Fruit fly (Drosophila melanogaster) whole organism, embryonic: ENCODE data around the gene hop.

Experiments used
- Bgb ChIP-seq: fragments of 200-800 bp; sonication (Bioruptor generic); IDR thresholded peaks from 2 replicates; pipeline ENCODE4 v1.3.6; 2022; ENCODE audit warnings: missing biosample characterization, missing genetic modification characterization; ENCODE audit not compliant: partially characterized antibody
- Bteb2 ChIP-seq: fragments of 200-800 bp; sonication (Bioruptor generic); optimal IDR thresholded peaks from 2 replicates; lab custom pipeline; 2016; ENCODE audit warnings: missing biosample characterization, missing genetic modification characterization
- CG10209 ChIP-seq: fragments of 200-800 bp; sonication (Bioruptor generic); optimal IDR thresholded peaks from 3 replicates; lab custom pipeline; 2017; ENCODE audit warnings: missing biosample characterization, mild to moderate bottlenecking, missing genetic modification characterization, missing genetic modification reagents
- CG10267 ChIP-seq: fragments of 200-800 bp; sonication (Bioruptor generic); optimal IDR thresholded peaks from 2 replicates; lab custom pipeline; 2018; ENCODE audit warnings: missing biosample characterization, mild to moderate bottlenecking, missing genetic modification characterization, moderate library complexity
- CG10431 ChIP-seq: fragments of 200-800 bp; sonication (Bioruptor generic); optimal IDR thresholded peaks from 3 replicates; lab custom pipeline; 2018; ENCODE audit warnings: missing biosample characterization, mild to moderate bottlenecking, missing genetic modification characterization
- CG12236 ChIP-seq: fragments of 200-800 bp; sonication (Bioruptor generic); optimal IDR thresholded peaks from 2 replicates; lab custom pipeline; 2016; ENCODE audit warnings: missing biosample characterization, missing genetic modification characterization
- CG12299 ChIP-seq: fragments of 200-800 bp; sonication (Bioruptor generic); optimal IDR thresholded peaks from 2 replicates; lab custom pipeline; 2018; ENCODE audit warnings: missing biosample characterization, mild to moderate bottlenecking, missing genetic modification characterization
- CG12744 ChIP-seq: fragments of 200-800 bp; sonication (Bioruptor generic); optimal IDR thresholded peaks from 2 replicates; lab custom pipeline; 2016; ENCODE audit warnings: missing biosample characterization, missing genetic modification characterization
- CG13624 ChIP-seq: fragments of 200-800 bp; sonication (Bioruptor generic); optimal IDR thresholded peaks from 2 replicates; lab custom pipeline; 2016; ENCODE audit warnings: missing biosample characterization, missing genetic modification characterization
- CG15479 ChIP-seq: fragments of 200-800 bp; sonication (Bioruptor generic); optimal IDR thresholded peaks from 3 replicates; lab custom pipeline; 2019; ENCODE audit warnings: missing biosample characterization, mild to moderate bottlenecking, missing genetic modification characterization, moderate library complexity
- CG17359 ChIP-seq: fragments of 200-800 bp; sonication (Bioruptor generic); optimal IDR thresholded peaks from 3 replicates; lab custom pipeline; 2018; ENCODE audit warnings: missing biosample characterization, mild to moderate bottlenecking, missing genetic modification characterization, moderate library complexity
- CG18476 ChIP-seq: fragments of 200-800 bp; sonication (Bioruptor generic); optimal IDR thresholded peaks from 2 replicates; lab custom pipeline; 2016; ENCODE audit warnings: missing biosample characterization, mild to moderate bottlenecking, missing genetic modification characterization
- CG30020 ChIP-seq: fragments of 200-800 bp; optimal IDR thresholded peaks from 2 replicates; lab custom pipeline; 2019; ENCODE audit warnings: missing biosample characterization, mild to moderate bottlenecking, missing genetic modification characterization, moderate library complexity
- CG31365 ChIP-seq: fragments of 200-800 bp; sonication (Bioruptor generic); optimal IDR thresholded peaks from 2 replicates; lab custom pipeline; 2018; ENCODE audit warnings: missing biosample characterization, mild to moderate bottlenecking, missing genetic modification characterization
- CG42726 ChIP-seq: fragments of 200-800 bp; sonication (Bioruptor generic); IDR thresholded peaks from 2 replicates; pipeline ENCODE4 v1.3.6; 2022; ENCODE audit warnings: missing biosample characterization, missing genetic modification characterization; ENCODE audit not compliant: partially characterized antibody
- CG4424 ChIP-seq: fragments of 200-800 bp; sonication (Bioruptor generic); optimal IDR thresholded peaks from 3 replicates; lab custom pipeline; 2016; ENCODE audit warnings: missing biosample characterization, missing genetic modification characterization
- Camta ChIP-seq: fragments of 200-800 bp; sonication (Bioruptor generic); optimal IDR thresholded peaks from 2 replicates; lab custom pipeline; 2016; ENCODE audit warnings: missing biosample characterization, missing genetic modification characterization
- E2f2 ChIP-seq: fragments of 200-800 bp; sonication (Bioruptor generic); IDR thresholded peaks from 2 replicates; pipeline ENCODE4 v1.3.6; 2022; ENCODE audit warnings: missing biosample characterization, missing genetic modification characterization
- Gug ChIP-seq: fragments of 200-800 bp; sonication (Bioruptor generic); IDR thresholded peaks from 4 replicates; pipeline ENCODE4 v1.3.6; 2022; ENCODE audit warnings: missing biosample characterization, missing genetic modification characterization
- HLH3B ChIP-seq: fragments of 200-800 bp; sonication (Bioruptor generic); IDR thresholded peaks from 2 replicates; pipeline ENCODE4 v1.3.6; 2022; ENCODE audit warnings: missing biosample characterization, missing genetic modification characterization
- Oaz ChIP-seq: fragments of 200-800 bp; sonication (Bioruptor generic); IDR thresholded peaks from 2 replicates; pipeline ENCODE4 v1.3.6; 2022; ENCODE audit warnings: missing biosample characterization, missing genetic modification characterization
- Pdp1 ChIP-seq, 2 experiments: fragments of 200-800 bp; sonication (Bioruptor generic); optimal IDR thresholded peaks; 3 replicates each; lab custom pipeline; 2016; ENCODE audit warnings: missing biosample characterization in 2 of 2, missing genetic modification characterization in 2 of 2, mild to moderate bottlenecking in 1 of 2, moderate library complexity in 1 of 2
- Trl ChIP-seq, 3 experiments: fragments of >200 bp in 2 of 3; fragments of 200-800 bp in 1 of 3; sonication (Bioruptor generic) in 1 of 3; optimal IDR thresholded peaks; 2 replicates in 1 of 3; 3 replicates in 2 of 3; lab custom pipeline; 2016 to 2017; ENCODE audit warnings: missing biosample characterization in 1 of 3, missing genetic modification characterization in 1 of 3
- Xbp1 ChIP-seq: fragments of 200-800 bp; sonication (Bioruptor generic); optimal IDR thresholded peaks from 3 replicates; lab custom pipeline; 2016; ENCODE audit warnings: missing biosample characterization, mild to moderate bottlenecking, missing genetic modification characterization
- aop ChIP-seq: fragments of 200-800 bp; sonication (Bioruptor generic); IDR thresholded peaks from 2 replicates; pipeline ENCODE4 v1.3.6; 2022; ENCODE audit warnings: missing biosample characterization, missing genetic modification characterization
- ase ChIP-seq: fragments of 200-800 bp; sonication (Bioruptor generic); IDR thresholded peaks from 3 replicates; pipeline ENCODE4 v1.3.6; 2022; ENCODE audit warnings: missing biosample characterization, missing genetic modification characterization
- ato ChIP-seq: fragments of 200-800 bp; sonication (Bioruptor generic); IDR thresholded peaks from 2 replicates; pipeline ENCODE4 v1.3.6; 2022; ENCODE audit warnings: missing biosample characterization, missing genetic modification characterization; ENCODE audit not compliant: partially characterized antibody
- az2 ChIP-seq: fragments of 200-800 bp; sonication (Bioruptor generic); optimal IDR thresholded peaks from 3 replicates; lab custom pipeline; 2016; ENCODE audit warnings: missing biosample characterization, missing genetic modification characterization
- crol ChIP-seq: fragments of 200-800 bp; sonication (Bioruptor generic); IDR thresholded peaks from 2 replicates; pipeline ENCODE4 v1.3.6; 2022; ENCODE audit warnings: missing biosample characterization, missing genetic modification characterization
- crp ChIP-seq, 2 experiments: fragments of 200-800 bp; sonication (Bioruptor generic); optimal IDR thresholded peaks; 2 replicates in 1 of 2; 3 replicates in 1 of 2; lab custom pipeline; 2017; ENCODE audit warnings: missing biosample characterization in 2 of 2, missing genetic modification characterization in 2 of 2, mild to moderate bottlenecking in 1 of 2, moderate library complexity in 1 of 2
- da ChIP-seq: fragments of 200-800 bp; sonication (Bioruptor generic); optimal IDR thresholded peaks from 2 replicates; lab custom pipeline; 2016; ENCODE audit warnings: missing biosample characterization, missing genetic modification characterization
- dati ChIP-seq: fragments of 200-800 bp; sonication (Bioruptor generic); IDR thresholded peaks from 2 replicates; pipeline ENCODE4 v1.3.6; 2022; ENCODE audit warnings: missing biosample characterization, missing genetic modification characterization
- dimm ChIP-seq: fragments of 200-800 bp; sonication (Bioruptor generic); IDR thresholded peaks from 2 replicates; pipeline ENCODE4 v1.3.6; 2022; ENCODE audit warnings: missing biosample characterization, missing genetic modification characterization
- dmrt99B ChIP-seq: fragments of 200-800 bp; sonication (Bioruptor generic); optimal IDR thresholded peaks from 2 replicates; lab custom pipeline; 2018; ENCODE audit warnings: missing biosample characterization, mild to moderate bottlenecking, missing genetic modification characterization, moderate library complexity
- en ChIP-seq: fragments of 200-800 bp; sonication (Bioruptor generic); optimal IDR thresholded peaks from 2 replicates; lab custom pipeline; 2016; ENCODE audit warnings: missing biosample characterization, missing genetic modification characterization
- ewg ChIP-seq: fragments of 200-800 bp; sonication (Bioruptor generic); optimal IDR thresholded peaks from 3 replicates; lab custom pipeline; 2017; ENCODE audit warnings: mild to moderate bottlenecking, missing biosample characterization, missing genetic modification reagents, missing genetic modification characterization
- fru ChIP-seq: fragments of >200 bp; optimal IDR thresholded peaks from 2 replicates; lab custom pipeline; 2017
- fu2 ChIP-seq: fragments of 200-800 bp; sonication (Bioruptor generic); optimal IDR thresholded peaks from 2 replicates; lab custom pipeline; 2016; ENCODE audit warnings: missing biosample characterization, missing genetic modification characterization
- gfzf ChIP-seq: fragments of 200-800 bp; sonication (Bioruptor generic); optimal IDR thresholded peaks from 2 replicates; lab custom pipeline; 2016; ENCODE audit warnings: missing biosample characterization, mild to moderate bottlenecking, missing genetic modification characterization, moderate library complexity
- inv ChIP-seq: fragments of 200-800 bp; sonication (Bioruptor generic); IDR thresholded peaks from 2 replicates; pipeline ENCODE4 v1.3.6; 2022; ENCODE audit warnings: missing biosample characterization, missing genetic modification characterization; ENCODE audit not compliant: partially characterized antibody
- kah ChIP-seq: fragments of 200-800 bp; sonication (Bioruptor generic); optimal IDR thresholded peaks from 2 replicates; lab custom pipeline; 2018; ENCODE audit warnings: missing biosample characterization, mild to moderate bottlenecking, missing genetic modification characterization
- otp ChIP-seq: fragments of 200-800 bp; sonication (Bioruptor generic); IDR thresholded peaks from 3 replicates; pipeline ENCODE4, ENCODE4 v1.3.6; 2022; ENCODE audit warnings: missing biosample characterization, missing genetic modification characterization
- pb ChIP-seq: fragments of 200-800 bp; sonication (Bioruptor generic); optimal IDR thresholded peaks from 3 replicates; lab custom pipeline; 2016; ENCODE audit warnings: missing biosample characterization, missing genetic modification characterization
- pfk ChIP-seq: fragments of 200-800 bp; sonication (Bioruptor generic); optimal IDR thresholded peaks from 2 replicates; lab custom pipeline; 2018; ENCODE audit warnings: missing biosample characterization, mild to moderate bottlenecking, missing genetic modification characterization, moderate library complexity
- rib ChIP-seq: fragments of 200-800 bp; sonication (Bioruptor generic); IDR thresholded peaks from 2 replicates; pipeline ENCODE4 v1.3.6; 2022; ENCODE audit warnings: missing biosample characterization, missing genetic modification characterization
- seq ChIP-seq: fragments of 200-800 bp; sonication (Bioruptor generic); IDR thresholded peaks from 2 replicates; pipeline ENCODE4 v1.3.6; 2022; ENCODE audit warnings: missing biosample characterization, missing genetic modification characterization
- slbo ChIP-seq: fragments of 200-800 bp; sonication (Bioruptor generic); IDR thresholded peaks from 2 replicates; pipeline ENCODE4 v1.3.6; 2022; ENCODE audit warnings: missing biosample characterization, missing genetic modification characterization
- slp2 ChIP-seq: fragments of 200-800 bp; sonication (Bioruptor generic); optimal IDR thresholded peaks from 2 replicates; lab custom pipeline; 2016; ENCODE audit warnings: missing biosample characterization, missing genetic modification characterization

The hop gene

DNA sequence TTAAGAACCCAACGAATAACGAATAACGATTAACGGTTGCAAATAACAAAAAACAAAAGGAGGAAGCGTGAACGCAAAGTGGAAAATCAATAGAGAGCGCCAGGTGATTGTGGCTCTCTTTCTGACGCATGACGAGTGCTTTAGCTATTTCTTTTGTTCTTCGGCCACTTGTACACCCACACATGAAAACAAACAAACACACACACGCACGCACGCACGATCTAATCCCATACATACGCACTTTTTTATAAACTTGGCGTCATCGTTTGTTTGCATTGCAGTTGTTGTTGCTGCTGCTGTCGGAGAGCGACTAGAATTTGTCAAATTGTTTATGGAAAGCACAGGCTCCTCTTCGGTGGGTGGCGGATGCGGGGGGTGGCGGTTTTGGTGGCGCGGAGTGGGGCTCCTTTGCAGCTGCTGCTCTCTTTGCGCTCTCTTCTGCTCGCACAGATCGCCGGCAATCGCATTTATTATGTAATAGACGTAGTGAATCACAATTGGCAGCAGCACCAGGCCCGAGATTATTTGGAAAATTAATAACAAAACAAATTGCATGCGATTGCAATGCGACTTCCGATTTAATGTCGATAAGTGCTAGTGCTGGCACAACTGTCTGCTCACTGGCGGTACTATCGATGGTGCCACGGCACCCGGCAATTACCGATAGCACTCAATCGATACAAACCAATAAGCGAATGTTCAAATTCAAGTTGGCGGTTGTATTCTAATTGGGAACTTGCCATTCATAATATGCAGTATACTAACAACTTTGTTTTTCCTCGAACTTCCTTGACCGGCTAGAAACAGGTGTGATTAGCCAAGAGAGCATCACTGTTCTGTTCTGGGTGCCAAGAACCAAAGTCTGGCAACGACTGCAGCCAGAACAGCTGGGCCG is 28.7 kb downstream of the hop start:
- peak; percentile 33 for TF ChIP-seq pb (GFP tag; lab: Kevin White, UChicago)
- peak in 1 of 2 experiments; percentile 72 for TF ChIP-seq Trl (optimal IDR thresholded peaks at IDR 0.05; lab: Kevin White, UChicago)
- TF ChIP-seq Trl (GFP tag; optimal IDR thresholded peaks at IDR 0.05; lab: Kevin White, UChicago): peak; percentile 42
- TF ChIP-seq CG42726 (GFP tag; lab: Robert Waterston, UW): peak; percentile 74
- TF ChIP-seq az2 (GFP tag; lab: Kevin White, UChicago): peak; percentile 13
- TF ChIP-seq Gug: peak; percentile 49; the same call in 2 of the 4 replicates
- TF ChIP-seq CG4424 (GFP tag; lab: Kevin White, UChicago): peak; percentile 19
- TF ChIP-seq gfzf (GFP tag; lab: Kevin White, UChicago): peak; percentile 37
- no peak for TF ChIP-seq CG18476 (GFP tag; lab: Kevin White, UChicago)
- TF ChIP-seq da: peak; percentile 23
- no peak for TF ChIP-seq en (GFP tag; lab: Kevin White, UChicago)
- TF ChIP-seq CG12236 (GFP tag; lab: Kevin White, UChicago): no peak
- no peak for TF ChIP-seq rib (GFP tag; lab: Robert Waterston, UW)
- no peak for TF ChIP-seq CG10431
- TF ChIP-seq pfk (GFP tag; lab: Kevin White, UChicago): no peak
- TF ChIP-seq E2f2 (GFP tag; lab: Robert Waterston, UW): peak; percentile 74
- TF ChIP-seq ato (GFP tag; lab: Robert Waterston, UW): peak; percentile 61
- no peak for TF ChIP-seq Bteb2 (GFP tag; lab: Kevin White, UChicago)
- TF ChIP-seq aop (GFP tag; lab: Robert Waterston, UW): no peak; the same call in none of the 2 replicates
- TF ChIP-seq otp: no peak
- no peak for TF ChIP-seq CG10209
- peak; percentile 31 for TF ChIP-seq slp2 (GFP tag; lab: Kevin White, UChicago)
- TF ChIP-seq dimm (GFP tag; lab: Robert Waterston, UW): no peak
- no peak for TF ChIP-seq CG15479 (GFP tag; lab: Kevin White, UChicago)
- TF ChIP-seq CG13624 (GFP tag; lab: Kevin White, UChicago): peak; percentile 58
- TF ChIP-seq slbo: peak; percentile 72
- peak; percentile 45 for TF ChIP-seq CG10267 (tag; lab: Kevin White, UChicago)
- TF ChIP-seq dati (GFP tag; lab: Robert Waterston, UW): no peak
- TF ChIP-seq Bgb (GFP tag; lab: Robert Waterston, UW): peak; percentile 88
- TF ChIP-seq fu2: peak; percentile 8
- no peak for TF ChIP-seq CG31365 (tag; lab: Kevin White, UChicago)
- no peak for TF ChIP-seq ase
- TF ChIP-seq CG30020 (tag; lab: Kevin White, UChicago): peak; percentile 58
- peak; percentile 88 for TF ChIP-seq inv (GFP tag; lab: Robert Waterston, UW)
- TF ChIP-seq CG12744: no peak
- peak; percentile 89 for TF ChIP-seq kah
- TF ChIP-seq fru (lab: Kevin White, UChicago): no peak
- TF ChIP-seq CG12299 (tag; lab: Kevin White, UChicago): no peak
- no peak for TF ChIP-seq CG17359 (tag; lab: Kevin White, UChicago)
- no peak for TF ChIP-seq ewg
- no peak for TF ChIP-seq Oaz (GFP tag; lab: Robert Waterston, UW)
- peak; percentile 26 to 86 for TF ChIP-seq crp (GFP tag; optimal IDR thresholded peaks at IDR 0.05; lab: Kevin White, UChicago)
- peak; percentile 58 to 65 for TF ChIP-seq Pdp1 (GFP tag; optimal IDR thresholded peaks at IDR 0.05; lab: Kevin White, UChicago)
- TF ChIP-seq crol (GFP tag; lab: Robert Waterston, UW): peak; percentile 92
- TF ChIP-seq Xbp1 (GFP tag; lab: Kevin White, UChicago): peak; percentile 35
- TF ChIP-seq seq (GFP tag; lab: Robert Waterston, UW): no peak
- TF ChIP-seq HLH3B: 0 out of 2 replicates have a peak, but pooled peaks have one; percentile 10
- TF ChIP-seq dmrt99B (tag; lab: Kevin White, UChicago): no peak
- TF ChIP-seq Camta (GFP tag; lab: Kevin White, UChicago): no peak
